Fruit fly (Drosophila melanogaster): Measurements from ENCODE around the gene JMJD5.

DNA sequence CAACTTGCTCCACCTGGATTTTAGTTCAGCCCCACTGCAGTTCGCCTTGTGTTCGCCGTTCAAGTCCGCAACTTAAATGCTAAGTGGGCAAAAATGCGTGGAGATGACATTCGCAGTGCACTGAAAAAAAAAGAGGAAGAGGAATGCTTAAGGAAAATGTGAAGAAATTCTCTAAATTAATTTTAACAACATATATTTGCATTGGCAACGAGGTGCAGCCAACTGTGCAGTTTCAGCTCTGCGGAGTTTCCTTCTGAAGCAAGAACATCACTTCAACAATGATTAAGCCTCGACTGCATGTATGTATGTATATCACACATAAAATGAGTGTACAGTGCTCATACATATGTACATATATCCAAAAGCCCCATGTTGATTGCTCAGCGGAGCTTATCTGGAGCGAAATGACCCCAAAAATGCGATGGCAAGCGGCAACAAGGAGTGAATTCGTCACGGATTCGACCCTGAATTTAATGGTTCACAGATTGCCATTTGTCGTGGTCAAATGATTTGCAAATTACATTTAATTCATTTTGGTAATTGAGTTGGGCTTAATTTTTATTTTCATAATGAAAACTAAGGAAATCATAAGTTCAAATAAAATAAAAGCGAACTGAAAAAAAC, 20.1 kb downstream of the JMJD5 start:
- TF ChIP-seq ey (GFP tag; optimal IDR thresholded peaks at IDR 0.05), result no peak
- no peak for TF ChIP-seq pan (optimal IDR thresholded peaks at IDR 0.05)
- TF ChIP-seq dl (GFP tag; optimal IDR thresholded peaks at IDR 0.05; ENCODE audit: insufficient read depth in 1 of 2, partially characterized antibody in 2 of 2), result no peak
- TF ChIP-seq psq (GFP tag; optimal IDR thresholded peaks at IDR 0.05), result no peak
- no peak for TF ChIP-seq tai (GFP tag; optimal IDR thresholded peaks at IDR 0.05)
- TF ChIP-seq Myc (optimal IDR thresholded peaks at IDR 0.05), result no peak
- no peak for TF ChIP-seq jim (GFP tag; optimal IDR thresholded peaks at IDR 0.05)
- no peak for TF ChIP-seq Hr78 (GFP tag; optimal IDR thresholded peaks at IDR 0.05)
- no peak for TF ChIP-seq Hnf4 (GFP tag; optimal IDR thresholded peaks at IDR 0.05)

Measured in whole organism, wandering third instar larva.